Fruit fly (Drosophila melanogaster) whole organism: ENCODE measurements around the gene CG16717.

ENCODE experiments used
- Dll ChIP-seq: fragments of >200 bp; optimal IDR thresholded peaks from 2 replicates; lab custom pipeline; 2017
- EcR ChIP-seq, 2 experiments: fragments of >200 bp; optimal IDR thresholded peaks; 2 replicates each; lab custom pipeline; 2017; ENCODE audit warnings: missing biosample characterization in 2 of 2, missing genetic modification characterization in 2 of 2, missing genetic modification reagents in 2 of 2
- pan ChIP-seq: fragments of >200 bp; optimal IDR thresholded peaks from 2 replicates; lab custom pipeline; 2017
- psq ChIP-seq: fragments of >200 bp; optimal IDR thresholded peaks from 2 replicates; lab custom pipeline; 2017
- usp ChIP-seq: fragments of >200 bp; optimal IDR thresholded peaks from 2 replicates; lab custom pipeline; 2017; ENCODE audit warnings: missing biosample characterization, missing genetic modification characterization, mixed read lengths

DNA sequence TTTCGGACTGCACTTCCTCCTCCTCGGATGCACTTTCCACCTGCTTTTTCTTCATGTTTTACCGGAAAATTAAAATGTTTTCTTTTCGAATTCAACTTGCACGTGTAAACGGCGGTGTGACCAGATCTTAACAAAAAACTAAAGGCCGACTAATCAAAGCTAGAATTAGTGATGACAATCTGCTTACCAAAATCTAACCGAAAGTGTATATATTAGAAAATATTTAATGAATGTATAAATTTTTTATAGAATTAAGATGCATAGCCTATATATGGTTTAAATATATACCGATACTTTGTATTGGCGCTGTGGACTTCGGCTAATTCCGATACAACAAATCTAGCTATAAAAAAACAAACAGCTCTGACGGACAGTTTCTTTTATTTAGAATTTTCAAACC lies 39.9 kb downstream of the CG16717 start, which contains the start of the genes CG18178 and CG14174:
- TF ChIP-seq usp (no peak), psq (lab: Kevin White, UChicago) (no peak), pan (lab: Kevin White, UChicago) (no peak), EcR (GFP tag; optimal IDR thresholded peaks at IDR 0.05; lab: Kevin White, UChicago) (no peak), Dll (lab: Kevin White, UChicago) (no peak)
